Worm (Caenorhabditis elegans): ENCODE data around the gene trpl-5.

DNA sequence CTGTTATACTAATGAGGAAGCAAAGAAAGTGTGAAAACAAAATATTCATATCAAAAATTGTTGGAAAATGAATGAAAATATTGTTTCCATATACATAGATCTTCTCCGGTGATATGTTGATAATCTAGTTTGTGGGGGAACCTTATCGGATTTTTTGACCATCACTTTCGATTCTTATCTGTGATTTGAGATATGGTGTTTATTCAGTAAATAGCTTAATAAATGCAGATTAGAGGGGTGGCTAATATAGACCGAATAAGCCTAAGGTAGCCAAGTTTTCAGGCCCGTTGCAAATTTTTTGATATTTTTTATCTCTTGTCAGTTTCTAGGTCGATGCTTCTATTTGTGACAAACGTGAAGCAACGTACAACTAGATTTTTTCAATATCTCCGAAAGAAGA lies 19.0 kb downstream of the trpl-5 start, which contains the start of gene F07E5.7:
- no peak for TF ChIP-seq ama-1 (optimal IDR thresholded peaks at IDR 0.05)
- TF ChIP-seq hmg-4 (GFP tag; optimal IDR thresholded peaks at IDR 0.05): no peak
- TF ChIP-seq ets-7 (tag; optimal IDR thresholded peaks at IDR 0.05): no peak
- no peak for TF ChIP-seq aly-1 (tag; optimal IDR thresholded peaks at IDR 0.05)
- TF ChIP-seq ceh-36 (tag; optimal IDR thresholded peaks at IDR 0.05): no peak
- no peak for TF ChIP-seq sea-1 (GFP tag; conservative IDR thresholded peaks at IDR 0.05)
- no peak for TF ChIP-seq B0310.2 (tag; optimal IDR thresholded peaks at IDR 0.05)
- TF ChIP-seq flt-1 (GFP tag; IDR thresholded peaks at IDR 0.05): no peak
- no peak for TF ChIP-seq hnd-1 (tag; optimal IDR thresholded peaks at IDR 0.05)
- TF ChIP-seq ceh-13 (GFP tag; optimal IDR thresholded peaks at IDR 0.05): no peak
- no peak for TF ChIP-seq hmbx-1 (tag; optimal IDR thresholded peaks at IDR 0.05)
